In the genomic region with DNA sequence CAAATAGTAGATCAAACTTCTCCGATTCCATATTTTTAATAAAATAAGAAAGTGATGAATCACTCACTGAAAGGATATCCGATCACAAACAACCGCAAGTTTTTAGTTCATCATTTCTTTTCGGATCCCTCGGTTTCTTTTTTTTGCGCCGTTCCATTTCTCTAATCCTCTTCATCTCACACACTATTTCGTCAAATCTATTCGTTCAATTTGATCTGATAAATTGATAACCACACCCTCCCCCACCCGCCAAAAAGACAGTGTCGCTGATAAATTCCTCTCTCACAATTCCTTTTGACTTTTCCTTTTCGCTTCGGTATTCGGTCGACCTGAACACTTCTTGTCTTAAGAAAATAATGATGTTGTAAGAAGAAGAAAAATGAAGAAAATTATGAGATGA, we compare ENCODE assay signal across 6 worm cellular contexts.
TF ChIP-seq lines count a peak whose summit lies in the region.

No protein-coding gene starts in this region.

TF ChIP-seq in whole organism, L1 larva, 84 proteins besides CTCF, POLR2A, EP300 and RAD21 (continues in another document):
- TF ChIP-seq grh-1 (GFP tag; IDR thresholded peaks at IDR 0.05; lab: Robert Waterston, UW) (no peak), blmp-1 (tag; optimal IDR thresholded peaks at IDR 0.05; lab: Kevin White, UChicago) (peak; percentile 90), nhr-90 (tag; optimal IDR thresholded peaks at IDR 0.05; lab: Kevin White, UChicago; ENCODE audit: poor library complexity) (no peak), fos-1 (tag; optimal IDR thresholded peaks at IDR 0.05; lab: Kevin White, UChicago) (no peak), mdl-1 (tag; optimal IDR thresholded peaks at IDR 0.05; lab: Kevin White, UChicago) (no peak), isw-1 (GFP tag; IDR thresholded peaks at IDR 0.05; lab: Robert Waterston, UW) (no peak), lin-13 (GFP tag; optimal IDR thresholded peaks at IDR 0.05; lab: Kevin White, UChicago) (no peak), ceh-88 (GFP tag; IDR thresholded peaks at IDR 0.05; lab: Robert Waterston, UW) (no peak), zip-4 (GFP tag; optimal IDR thresholded peaks at IDR 0.05; lab: Kevin White, UChicago) (no peak), pqm-1 (tag; optimal IDR thresholded peaks at IDR 0.05; lab: Kevin White, UChicago) (no peak), nhr-47 (tag; optimal IDR thresholded peaks at IDR 0.05; lab: Kevin White, UChicago) (no peak), egl-27 (tag; optimal IDR thresholded peaks at IDR 0.05; lab: Kevin White, UChicago) (no peak), lin-14 (GFP tag; optimal IDR thresholded peaks at IDR 0.05; lab: Kevin White, UChicago) (peak; percentile 37), ceh-90 (tag; optimal IDR thresholded peaks at IDR 0.05; lab: Kevin White, UChicago) (no peak), nhr-20 (tag; optimal IDR thresholded peaks at IDR 0.05; lab: Kevin White, UChicago) (no peak)

TF ChIP-seq in whole organism, L2 larva, 48 proteins besides CTCF, POLR2A, EP300 and RAD21:
- TF ChIP-seq sma-9 (GFP tag; optimal IDR thresholded peaks at IDR 0.05; lab: Kevin White, UChicago) (peak; percentile 9), sma-9 (tag; optimal IDR thresholded peaks at IDR 0.05; lab: Kevin White, UChicago) (no peak), sma-3 (GFP tag; optimal IDR thresholded peaks at IDR 0.05; lab: Kevin White, UChicago) (peak; percentile 68), blmp-1 (tag; optimal IDR thresholded peaks at IDR 0.05; lab: Kevin White, UChicago; ENCODE audit: insufficient read depth) (peak; percentile 60), fos-1 (tag; optimal IDR thresholded peaks at IDR 0.05; lab: Kevin White, UChicago) (peak; percentile 43), lin-39 (tag; optimal IDR thresholded peaks at IDR 0.05; lab: Kevin White, UChicago) (no peak)

TF ChIP-seq in whole organism, L3 larva, 47 proteins besides CTCF, POLR2A, EP300 and RAD21:
- TF ChIP-seq nhr-25 (tag; optimal IDR thresholded peaks at IDR 0.05; lab: Kevin White, UChicago): peak; percentile 38
- TF ChIP-seq elt-3 (tag; optimal IDR thresholded peaks at IDR 0.05; lab: Kevin White, UChicago): peak in 1 of 3 experiments; percentile 80
- TF ChIP-seq ama-1 (optimal IDR thresholded peaks at IDR 0.05; lab: Kevin White, UChicago): no peak
- TF ChIP-seq nhr-23 (tag; optimal IDR thresholded peaks at IDR 0.05; lab: Kevin White, UChicago): peak; percentile 12
- no peak for TF ChIP-seq nhr-76 (tag; optimal IDR thresholded peaks at IDR 0.05; lab: Kevin White, UChicago)
TF ChIP-seq in whole organism, L3 larva: peak in this region for 3.

TF ChIP-seq in whole organism, L4 larva, 104 proteins besides CTCF, POLR2A, EP300 and RAD21:
- no peak for TF ChIP-seq nhr-10 (tag; optimal IDR thresholded peaks at IDR 0.05; lab: Kevin White, UChicago)
- no peak for TF ChIP-seq daf-19 (GFP tag; conservative IDR thresholded peaks at IDR 0.05; lab: Robert Waterston, UW)
- TF ChIP-seq dmd-9 (GFP tag; IDR thresholded peaks at IDR 0.05; lab: Robert Waterston, UW): no peak
- TF ChIP-seq F44E2.7 (GFP tag; IDR thresholded peaks at IDR 0.05; lab: Robert Waterston, UW): no peak
- TF ChIP-seq nhr-28 (tag; optimal IDR thresholded peaks at IDR 0.05; lab: Kevin White, UChicago): peak; percentile 55
- TF ChIP-seq Y5F2A.4 (GFP tag; optimal IDR thresholded peaks at IDR 0.05; lab: Kevin White, UChicago): no peak
- TF ChIP-seq saeg-2 (GFP tag; IDR thresholded peaks at IDR 0.05; lab: Robert Waterston, UW): no peak
- peak; percentile 33 for TF ChIP-seq hlh-11 (tag; optimal IDR thresholded peaks at IDR 0.05; lab: Kevin White, UChicago)
- TF ChIP-seq attf-4 (tag; optimal IDR thresholded peaks at IDR 0.05; lab: Kevin White, UChicago): no peak
- TF ChIP-seq hlh-30 (tag; optimal IDR thresholded peaks at IDR 0.05; lab: Kevin White, UChicago; ENCODE audit: insufficient read depth): no peak
- TF ChIP-seq pha-4 (GFP tag; IDR thresholded peaks at IDR 0.05; lab: Robert Waterston, UW): no peak
- no peak for TF ChIP-seq pha-4 (tag; optimal IDR thresholded peaks at IDR 0.05; lab: Kevin White, UChicago)
- TF ChIP-seq dve-1 (tag; optimal IDR thresholded peaks at IDR 0.05; lab: Kevin White, UChicago; ENCODE audit: insufficient read depth): no peak
- no peak for TF ChIP-seq fkh-10 (GFP tag; optimal IDR thresholded peaks at IDR 0.05; lab: Kevin White, UChicago)
- TF ChIP-seq nhr-48 (tag; optimal IDR thresholded peaks at IDR 0.05; lab: Kevin White, UChicago): no peak
- TF ChIP-seq aha-1 (tag; lab: Kevin White, UChicago): no peak
- TF ChIP-seq cey-2 (tag; optimal IDR thresholded peaks at IDR 0.05; lab: Kevin White, UChicago; ENCODE audit: borderline replicate concordance, insufficient read depth): no peak
- TF ChIP-seq madf-9 (GFP tag; conservative IDR thresholded peaks at IDR 0.05; lab: Robert Waterston, UW): no peak

TF ChIP-seq in whole organism, late embryonic, 69 proteins besides CTCF, POLR2A, EP300 and RAD21:
- TF ChIP-seq pat-9 (tag; optimal IDR thresholded peaks at IDR 0.05; lab: Kevin White, UChicago) (no peak), tbx-7 (tag; optimal IDR thresholded peaks at IDR 0.05; lab: Kevin White, UChicago) (no peak), elt-2 (tag; optimal IDR thresholded peaks at IDR 0.05; lab: Kevin White, UChicago) (peak; percentile 42), F13H6.1 (tag; optimal IDR thresholded peaks at IDR 0.05; lab: Kevin White, UChicago) (no peak), rnt-1 (tag; optimal IDR thresholded peaks at IDR 0.05; lab: Kevin White, UChicago) (no peak)

TF ChIP-seq in whole organism, young adult, 124 proteins besides CTCF, POLR2A, EP300 and RAD21:
- TF ChIP-seq hlh-26 (GFP tag; conservative IDR thresholded peaks at IDR 0.05; lab: Robert Waterston, UW) (no peak), hmg-1.2 (GFP tag; IDR thresholded peaks at IDR 0.05; lab: Robert Waterston, UW) (peak; percentile 87)
